Fruit fly (Drosophila melanogaster) whole organism, prepupa: ENCODE measurements around the gene He.

Source experiments
- CG10631 ChIP-seq: fragments of 200-800 bp; sonication (Bioruptor generic); optimal IDR thresholded peaks from 2 replicates; lab custom pipeline; 2016; ENCODE audit warnings: missing biosample characterization, missing genetic modification characterization
- CG10669 ChIP-seq: fragments of 200-800 bp; sonication (Bioruptor generic); optimal IDR thresholded peaks from 3 replicates; lab custom pipeline; 2018; ENCODE audit warnings: missing biosample characterization, mild to moderate bottlenecking, missing genetic modification characterization, moderate library complexity
- CG11294 ChIP-seq: fragments of 200-800 bp; sonication (Bioruptor generic); IDR thresholded peaks from 2 replicates; pipeline ENCODE4 v1.3.6; 2022; ENCODE audit warnings: missing biosample characterization, missing genetic modification characterization
- CG11762 ChIP-seq: fragments of 200-800 bp; sonication (Bioruptor generic); optimal IDR thresholded peaks from 3 replicates; lab custom pipeline; 2016; ENCODE audit warnings: missing biosample characterization, missing genetic modification characterization; ENCODE audit not compliant: insufficient read depth
- CG11902 ChIP-seq: fragments of 200-800 bp; sonication (Bioruptor generic); optimal IDR thresholded peaks from 3 replicates; lab custom pipeline; 2016; ENCODE audit warnings: missing biosample characterization, missing genetic modification characterization
- CG15336 ChIP-seq: fragments of 200-800 bp; sonication (Bioruptor generic); IDR thresholded peaks from 2 replicates; pipeline ENCODE4 v1.3.6; 2022; ENCODE audit warnings: missing biosample characterization, missing genetic modification characterization
- CG1621 ChIP-seq: fragments of 200-800 bp; sonication (Bioruptor generic); optimal IDR thresholded peaks from 3 replicates; lab custom pipeline; 2018; ENCODE audit warnings: missing biosample characterization, mild to moderate bottlenecking, missing genetic modification characterization
- CG16779 ChIP-seq: fragments of 200-800 bp; sonication (Bioruptor generic); optimal IDR thresholded peaks from 3 replicates; lab custom pipeline; 2017; ENCODE audit warnings: missing biosample characterization, mild to moderate bottlenecking, missing genetic modification characterization
- CG3032 ChIP-seq: fragments of 200-800 bp; optimal IDR thresholded peaks from 2 replicates; lab custom pipeline; 2019; ENCODE audit warnings: missing biosample characterization, mild to moderate bottlenecking, missing genetic modification characterization, moderate library complexity
- CG32006 ChIP-seq: fragments of 200-800 bp; sonication (Bioruptor generic); optimal IDR thresholded peaks from 3 replicates; lab custom pipeline; 2017; ENCODE audit warnings: missing biosample characterization, mild to moderate bottlenecking, missing genetic modification characterization
- CG34406 ChIP-seq: fragments of 200-800 bp; sonication (Bioruptor generic); optimal IDR thresholded peaks from 3 replicates; lab custom pipeline; 2016; ENCODE audit warnings: missing biosample characterization, missing genetic modification characterization
- CG3919 ChIP-seq: fragments of 200-800 bp; sonication (Bioruptor generic); optimal IDR thresholded peaks from 3 replicates; lab custom pipeline; 2016; ENCODE audit warnings: missing biosample characterization, missing genetic modification characterization
- CG6163 ChIP-seq: fragments of 200-800 bp; sonication (Bioruptor generic); IDR thresholded peaks from 3 replicates; pipeline ENCODE4 v1.3.6; 2022; ENCODE audit warnings: missing biosample characterization, missing genetic modification characterization
- CG6276 ChIP-seq: fragments of 200-800 bp; sonication (Bioruptor generic); optimal IDR thresholded peaks from 2 replicates; lab custom pipeline; 2017; ENCODE audit warnings: missing biosample characterization, mild to moderate bottlenecking, missing genetic modification characterization
- CG6792 ChIP-seq: fragments of 200-800 bp; sonication (Bioruptor generic); optimal IDR thresholded peaks from 3 replicates; lab custom pipeline; 2016; ENCODE audit warnings: missing biosample characterization, missing genetic modification characterization
- CG6854 ChIP-seq: fragments of 200-800 bp; sonication (Bioruptor generic); optimal IDR thresholded peaks from 2 replicates; lab custom pipeline; 2017; ENCODE audit warnings: missing biosample characterization, mild to moderate bottlenecking, missing genetic modification characterization
- CG7368 ChIP-seq: fragments of 200-800 bp; sonication (Bioruptor generic); optimal IDR thresholded peaks from 3 replicates; lab custom pipeline; 2016; ENCODE audit warnings: missing biosample characterization, missing genetic modification characterization
- CG8119 ChIP-seq: fragments of 200-800 bp; sonication (Bioruptor generic); IDR thresholded peaks from 3 replicates; pipeline ENCODE4 v1.3.6; 2022; ENCODE audit warnings: missing biosample characterization, missing genetic modification characterization
- CG8632 ChIP-seq: fragments of 200-800 bp; sonication (Bioruptor generic); optimal IDR thresholded peaks from 3 replicates; lab custom pipeline; 2016; ENCODE audit warnings: missing biosample characterization, missing genetic modification characterization
- CG9139 ChIP-seq: fragments of 200-800 bp; sonication (Bioruptor generic); optimal IDR thresholded peaks from 3 replicates; lab custom pipeline; 2017; ENCODE audit warnings: missing biosample characterization, mild to moderate bottlenecking, missing genetic modification characterization
- Eip75B ChIP-seq: fragments of 200-800 bp; sonication (Bioruptor generic); optimal IDR thresholded peaks from 3 replicates; lab custom pipeline; 2016; ENCODE audit warnings: missing biosample characterization, missing genetic modification characterization
- Eip78C ChIP-seq: fragments of 200-800 bp; sonication (Bioruptor generic); peaks from one replicate; lab custom pipeline; 2016; ENCODE audit warnings: missing biosample characterization, missing genetic modification characterization
- Ets96B ChIP-seq: fragments of 200-800 bp; optimal IDR thresholded peaks from 2 replicates; lab custom pipeline; 2019; ENCODE audit warnings: missing biosample characterization, mild to moderate bottlenecking, missing genetic modification characterization, moderate library complexity
- Gug ChIP-seq: fragments of 200-800 bp; sonication (Bioruptor generic); IDR thresholded peaks from 2 replicates; pipeline ENCODE4 v1.3.6; 2022; ENCODE audit warnings: missing biosample characterization, missing genetic modification characterization
- Hr38 ChIP-seq: sonication (Bioruptor generic); optimal IDR thresholded peaks from 2 replicates; lab custom pipeline; 2016; ENCODE audit warnings: missing biosample characterization, missing genetic modification characterization
- Hr39 ChIP-seq: fragments of 200-800 bp; sonication (Bioruptor generic); optimal IDR thresholded peaks from 2 replicates; lab custom pipeline; 2016; ENCODE audit warnings: missing biosample characterization, missing genetic modification characterization
- Lpt ChIP-seq: fragments of 200-800 bp; sonication (Bioruptor generic); optimal IDR thresholded peaks from 3 replicates; lab custom pipeline; 2016; ENCODE audit warnings: missing biosample characterization, missing genetic modification characterization
- Met ChIP-seq: fragments of 200-800 bp; sonication (Bioruptor generic); optimal IDR thresholded peaks from 3 replicates; lab custom pipeline; 2016; ENCODE audit warnings: missing biosample characterization, missing genetic modification characterization
- OdsH ChIP-seq: fragments of 200-800 bp; sonication (Bioruptor generic); optimal IDR thresholded peaks from 3 replicates; lab custom pipeline; 2016; ENCODE audit warnings: missing biosample characterization, missing genetic modification characterization
- Sox14 ChIP-seq: fragments of 200-800 bp; sonication (Bioruptor generic); optimal IDR thresholded peaks from 3 replicates; lab custom pipeline; 2016; ENCODE audit warnings: missing biosample characterization, missing genetic modification characterization
- achi ChIP-seq: fragments of 200-800 bp; sonication (Bioruptor generic); optimal IDR thresholded peaks from 3 replicates; lab custom pipeline; 2016; ENCODE audit warnings: missing biosample characterization, missing genetic modification characterization
- acj6 ChIP-seq: fragments of 200-800 bp; sonication (Bioruptor generic); optimal IDR thresholded peaks from 3 replicates; lab custom pipeline; 2016; ENCODE audit warnings: missing biosample characterization, missing genetic modification characterization
- cyc ChIP-seq: fragments of 200-800 bp; sonication (Bioruptor generic); optimal IDR thresholded peaks from 3 replicates; lab custom pipeline; 2016; ENCODE audit warnings: missing biosample characterization, missing genetic modification characterization
- dac ChIP-seq: fragments of 200-800 bp; sonication (Bioruptor generic); optimal IDR thresholded peaks from 2 replicates; lab custom pipeline; 2017; ENCODE audit warnings: missing biosample characterization, mild to moderate bottlenecking, missing genetic modification characterization
- dsx ChIP-seq: fragments of 200-800 bp; optimal IDR thresholded peaks from 3 replicates; lab custom pipeline; 2019; ENCODE audit warnings: missing biosample characterization, mild to moderate bottlenecking, missing genetic modification characterization, moderate library complexity; ENCODE audit not compliant: poor library complexity, severe bottlenecking
- eg ChIP-seq: fragments of 200-800 bp; sonication (Bioruptor generic); IDR thresholded peaks from 3 replicates; pipeline ENCODE4 v1.3.6; 2022; ENCODE audit warnings: missing biosample characterization, missing genetic modification characterization
- esn ChIP-seq: fragments of 200-800 bp; sonication (Bioruptor generic); optimal IDR thresholded peaks from 2 replicates; lab custom pipeline; 2016; ENCODE audit warnings: missing biosample characterization, mild to moderate bottlenecking, missing genetic modification characterization, moderate library complexity
- fd59A ChIP-seq: fragments of 200-800 bp; sonication (Bioruptor generic); optimal IDR thresholded peaks from 2 replicates; lab custom pipeline; 2017; ENCODE audit warnings: missing biosample characterization, mild to moderate bottlenecking, missing genetic modification characterization, missing genetic modification reagents
- fd85E ChIP-seq: fragments of 200-800 bp; sonication (Bioruptor generic); optimal IDR thresholded peaks from 3 replicates; lab custom pipeline; 2016; ENCODE audit warnings: missing biosample characterization, missing genetic modification characterization
- fkh ChIP-seq: fragments of 200-800 bp; sonication (Bioruptor generic); optimal IDR thresholded peaks from 3 replicates; lab custom pipeline; 2017; ENCODE audit warnings: missing biosample characterization, mild to moderate bottlenecking, missing genetic modification characterization, moderate library complexity
- lz ChIP-seq: fragments of 200-800 bp; sonication (Bioruptor generic); optimal IDR thresholded peaks from 3 replicates; lab custom pipeline; 2016; ENCODE audit warnings: missing biosample characterization, missing genetic modification characterization
- net ChIP-seq: fragments of 200-800 bp; sonication (Bioruptor generic); optimal IDR thresholded peaks from 3 replicates; lab custom pipeline; 2016; ENCODE audit warnings: missing biosample characterization, missing genetic modification characterization
- pdm3 ChIP-seq: fragments of 200-800 bp; sonication (Bioruptor generic); optimal IDR thresholded peaks from 3 replicates; lab custom pipeline; 2016; ENCODE audit warnings: missing biosample characterization, missing genetic modification characterization
- salr ChIP-seq, 2 experiments: fragments of 200-800 bp; sonication (Bioruptor generic); optimal IDR thresholded peaks; 3 replicates each; lab custom pipeline; 2016 to 2018; ENCODE audit warnings: missing biosample characterization in 2 of 2, missing genetic modification characterization in 2 of 2, mild to moderate bottlenecking in 1 of 2
- spab ChIP-seq: fragments of 200-800 bp; sonication (Bioruptor generic); optimal IDR thresholded peaks from 2 replicates; lab custom pipeline; 2017; ENCODE audit warnings: missing biosample characterization, mild to moderate bottlenecking, missing genetic modification characterization, missing genetic modification reagents
- ss ChIP-seq, 2 experiments: fragments of 200-800 bp; sonication (Bioruptor generic); optimal IDR thresholded peaks; 2 replicates in 1 of 2; 3 replicates in 1 of 2; lab custom pipeline; 2017 to 2018; ENCODE audit warnings: mild to moderate bottlenecking in 2 of 2, missing biosample characterization in 2 of 2, missing genetic modification characterization in 2 of 2, moderate library complexity in 1 of 2
- svp ChIP-seq: fragments of 200-800 bp; sonication (Bioruptor generic); peaks from one replicate; lab custom pipeline; 2016; ENCODE audit warnings: missing biosample characterization, missing genetic modification characterization
- vri ChIP-seq: fragments of 200-800 bp; sonication (Bioruptor generic); optimal IDR thresholded peaks from 3 replicates; lab custom pipeline; 2016; ENCODE audit warnings: missing biosample characterization, mild to moderate bottlenecking, missing genetic modification characterization

He gene

DNA sequence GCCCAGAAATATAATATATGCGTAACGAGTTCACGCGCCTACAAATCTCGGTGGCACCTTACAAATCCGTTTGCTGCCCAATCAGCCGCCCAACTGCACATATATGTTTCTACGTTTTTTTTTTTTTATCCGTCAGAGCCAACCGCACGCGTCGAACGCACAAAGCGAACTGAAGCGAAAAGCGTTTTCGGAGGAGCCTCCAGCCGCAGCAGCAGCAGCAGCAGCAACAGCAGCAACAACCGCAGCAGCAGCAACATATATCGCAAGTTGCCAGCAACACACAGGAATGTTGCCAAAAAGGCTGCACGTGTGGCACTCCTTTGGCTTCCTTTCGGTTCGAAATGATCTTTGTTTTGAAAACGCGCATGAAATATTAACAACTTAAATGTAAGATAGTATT is 28.3 kb upstream of the He start, which contains the start of gene rk:
Gene rk (minus strand): TSS at position 171 of the 400 bp plus-strand sequence.
- TF ChIP-seq CG1621 (tag; lab: Kevin White, UChicago) (no peak), dsx (GFP tag; lab: Kevin White, UChicago) (peak; percentile 7), CG3919 (GFP tag; lab: Kevin White, UChicago) (peak; percentile 38), Eip78C (GFP tag; lab: Kevin White, UChicago) (peak; percentile 56), pdm3 (GFP tag; lab: Kevin White, UChicago) (no peak), Hr39 (GFP tag; lab: Kevin White, UChicago) (no peak), svp (GFP tag; lab: Kevin White, UChicago) (peak; percentile 22), fd59A (GFP tag; lab: Kevin White, UChicago) (no peak), CG6163 (GFP tag; lab: Robert Waterston, UW) (0 out of 3 replicates have a peak, but pooled peaks have one; percentile 33), Met (peak; percentile 18), ss (GFP tag; optimal IDR thresholded peaks at IDR 0.05; lab: Kevin White, UChicago) (no peak)

DNA sequence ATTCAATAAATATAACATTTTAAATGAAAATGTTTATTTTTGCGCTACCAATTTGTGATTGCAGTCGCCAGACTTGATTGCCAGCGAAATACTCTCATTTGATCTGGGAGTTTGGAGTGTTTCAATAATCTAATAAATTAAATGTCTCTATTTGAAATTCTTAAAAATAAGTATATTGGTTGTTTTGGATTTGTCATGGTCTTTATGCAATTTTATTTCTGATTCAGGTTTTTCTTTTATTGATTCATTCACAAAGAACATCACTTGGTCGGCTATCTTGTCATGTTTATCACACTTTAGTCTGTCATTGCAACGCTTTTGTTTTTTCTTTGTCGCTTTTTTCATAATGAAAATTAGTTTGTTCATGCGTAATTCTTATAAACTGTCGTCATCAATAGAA is 26.2 kb upstream of the He start:
- TF ChIP-seq eg (peak; percentile 70), lz (peak; percentile 57), achi (GFP tag; lab: Kevin White, UChicago) (peak; percentile 24), Lpt (GFP tag; lab: Kevin White, UChicago) (no peak), CG6854 (GFP tag; lab: Kevin White, UChicago) (no peak), CG16779 (tag; lab: Kevin White, UChicago) (no peak), CG11762 (no peak), Met (no peak), acj6 (GFP tag; lab: Kevin White, UChicago) (peak; percentile 27), Eip75B (no peak), esn (GFP tag; lab: Kevin White, UChicago) (no peak), vri (no peak), Eip78C (GFP tag; lab: Kevin White, UChicago) (peak; percentile 84), Hr39 (GFP tag; lab: Kevin White, UChicago) (no peak), CG34406 (GFP tag; lab: Kevin White, UChicago) (peak; percentile 22), CG7368 (no peak), CG9139 (GFP tag; lab: Kevin White, UChicago) (no peak), dsx (GFP tag; lab: Kevin White, UChicago) (no peak), net (GFP tag; lab: Kevin White, UChicago) (no peak), CG6163 (GFP tag; lab: Robert Waterston, UW) (peak; percentile 37; the same call in 1 of the 3 replicates), Sox14 (GFP tag; lab: Kevin White, UChicago) (peak; percentile 40), CG15336 (GFP tag; lab: Robert Waterston, UW) (peak; percentile 70; the same call in 1 of the 2 replicates), svp (GFP tag; lab: Kevin White, UChicago) (peak; percentile 86), CG3032 (no peak), Ets96B (tag; lab: Kevin White, UChicago) (no peak), CG10631 (GFP tag; lab: Kevin White, UChicago) (peak; percentile 3), CG32006 (GFP tag; lab: Kevin White, UChicago) (peak; percentile 39), cyc (peak; percentile 44), CG11902 (GFP tag; lab: Kevin White, UChicago) (no peak), CG6276 (no peak), CG6792 (no peak), dac (GFP tag; lab: Kevin White, UChicago) (no peak), salr (GFP tag; optimal IDR thresholded peaks at IDR 0.05; lab: Kevin White, UChicago) (no peak), ss (GFP tag; optimal IDR thresholded peaks at IDR 0.05; lab: Kevin White, UChicago) (no peak), pdm3 (GFP tag; lab: Kevin White, UChicago) (peak; percentile 38), fkh (GFP tag; lab: Kevin White, UChicago) (no peak), CG3919 (GFP tag; lab: Kevin White, UChicago) (peak; percentile 19), Gug (GFP tag; lab: Robert Waterston, UW) (peak; percentile 37; the same call in 1 of the 2 replicates), Hr38 (GFP tag; lab: Kevin White, UChicago) (no peak), CG8119 (peak; percentile 52; the same call in 1 of the 3 replicates), fd85E (GFP tag; lab: Kevin White, UChicago) (no peak), CG11294 (GFP tag; lab: Robert Waterston, UW) (peak; percentile 48; the same call in 1 of the 2 replicates), CG10669 (GFP tag; lab: Kevin White, UChicago) (no peak), CG1621 (tag; lab: Kevin White, UChicago) (no peak), CG8632 (GFP tag; lab: Kevin White, UChicago) (no peak), spab (no peak), OdsH (GFP tag; lab: Kevin White, UChicago) (peak; percentile 8)
